Fruit fly (Drosophila melanogaster): ENCODE measurements around the gene pic.

Gene pic

dm6 chr3R:13018995-13019394, 33.0 kb upstream of the pic start:
- TF ChIP-seq Sin3A (optimal IDR thresholded peaks at IDR 0.05) (no peak), insv (optimal IDR thresholded peaks at IDR 0.05) (no peak), Myc (optimal IDR thresholded peaks at IDR 0.05) (no peak), psq (optimal IDR thresholded peaks at IDR 0.05) (no peak), h (optimal IDR thresholded peaks at IDR 0.05) (no peak), ttk (optimal IDR thresholded peaks at IDR 0.05) (no peak)

- no peak for TF ChIP-seq insv (optimal IDR thresholded peaks at IDR 0.05)
- TF ChIP-seq h (optimal IDR thresholded peaks at IDR 0.05): no peak
- no peak for TF ChIP-seq Sin3A (optimal IDR thresholded peaks at IDR 0.05)
- no peak for TF ChIP-seq psq (optimal IDR thresholded peaks at IDR 0.05)
- no peak for TF ChIP-seq Myc (optimal IDR thresholded peaks at IDR 0.05)
- TF ChIP-seq ttk (optimal IDR thresholded peaks at IDR 0.05): no peak
These were observed 21.5 kb upstream of the pic start, which contains the start of the genes CG46281 and CG46280 for dm6 chr3R:13030257-13031173. TSS of gene CG46281 (minus strand) at chr3R:13030307. TSS of gene CG46280 (minus strand) at chr3R:13030659.

- no peak for TF ChIP-seq h (optimal IDR thresholded peaks at IDR 0.05)
- TF ChIP-seq Myc (optimal IDR thresholded peaks at IDR 0.05): no peak
These were observed 19.7 kb upstream of the pic start, which contains the start of gene ry for dm6 chr3R:13032323-13032722. TSS of gene ry (plus strand) at chr3R:13032528.

dm6 chr3R:13032975-13033445, 19.0 kb upstream of the pic start:
- TF ChIP-seq h (optimal IDR thresholded peaks at IDR 0.05) (no peak), insv (optimal IDR thresholded peaks at IDR 0.05) (no peak), ttk (optimal IDR thresholded peaks at IDR 0.05) (no peak), Sin3A (optimal IDR thresholded peaks at IDR 0.05) (no peak), Myc (optimal IDR thresholded peaks at IDR 0.05) (no peak), psq (optimal IDR thresholded peaks at IDR 0.05) (no peak)

DNA sequence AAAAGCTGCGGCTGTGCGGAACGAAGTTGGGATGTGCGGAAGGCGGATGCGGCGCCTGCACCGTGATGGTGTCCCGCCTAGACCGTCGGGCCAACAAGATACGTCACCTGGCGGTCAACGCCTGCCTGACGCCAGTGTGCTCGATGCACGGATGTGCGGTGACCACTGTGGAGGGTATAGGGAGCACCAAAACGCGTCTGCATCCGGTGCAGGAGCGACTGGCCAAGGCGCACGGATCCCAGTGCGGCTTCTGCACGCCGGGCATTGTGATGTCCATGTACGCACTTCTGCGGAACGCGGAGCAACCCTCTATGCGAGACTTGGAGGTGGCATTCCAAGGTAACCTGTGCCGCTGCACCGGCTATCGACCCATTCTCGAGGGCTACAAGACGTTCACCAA, 18.4 kb upstream of the pic start:
- no peak for TF ChIP-seq psq (optimal IDR thresholded peaks at IDR 0.05)
- no peak for TF ChIP-seq insv (optimal IDR thresholded peaks at IDR 0.05)
- no peak for TF ChIP-seq ttk (optimal IDR thresholded peaks at IDR 0.05)
- TF ChIP-seq Myc (optimal IDR thresholded peaks at IDR 0.05): no peak
- no peak for TF ChIP-seq Sin3A (optimal IDR thresholded peaks at IDR 0.05)
- TF ChIP-seq h (optimal IDR thresholded peaks at IDR 0.05): no peak

- TF ChIP-seq Sin3A (optimal IDR thresholded peaks at IDR 0.05) (no peak), h (optimal IDR thresholded peaks at IDR 0.05) (no peak), psq (optimal IDR thresholded peaks at IDR 0.05) (no peak), insv (optimal IDR thresholded peaks at IDR 0.05) (no peak), Myc (optimal IDR thresholded peaks at IDR 0.05) (no peak), ttk (optimal IDR thresholded peaks at IDR 0.05) (no peak)
These were observed 16.0 kb upstream of the pic start for dm6 chr3R:13036064-13036463.

DNA sequence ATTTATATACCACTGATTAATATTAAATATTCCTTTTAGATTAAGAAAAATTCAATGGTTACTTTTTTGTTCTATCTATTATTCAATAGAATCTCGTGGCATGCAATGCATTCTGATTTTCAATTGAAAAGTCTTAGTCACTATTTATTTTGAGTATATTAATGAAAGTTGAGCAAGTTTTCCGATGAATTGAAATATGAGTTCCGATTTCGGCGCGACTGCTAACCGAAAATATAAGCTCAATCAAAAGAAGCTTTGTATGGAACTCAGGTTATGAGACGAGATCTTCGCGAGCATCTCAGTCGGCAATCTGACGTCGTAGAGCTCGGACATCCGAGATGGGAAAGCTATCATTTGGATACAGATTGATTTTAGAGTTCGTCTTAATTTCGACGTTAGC, 14.0 kb upstream of the pic start, which contains the start of gene CG11668:
Gene CG11668 (plus strand): TSS at position 301 of the 400 bp plus-strand sequence.
- no peak for TF ChIP-seq ttk (optimal IDR thresholded peaks at IDR 0.05)
- no peak for TF ChIP-seq insv (optimal IDR thresholded peaks at IDR 0.05)
- TF ChIP-seq Sin3A (optimal IDR thresholded peaks at IDR 0.05): no peak
- TF ChIP-seq h (optimal IDR thresholded peaks at IDR 0.05): no peak
- no peak for TF ChIP-seq Myc (optimal IDR thresholded peaks at IDR 0.05)
- TF ChIP-seq psq (optimal IDR thresholded peaks at IDR 0.05): no peak

DNA sequence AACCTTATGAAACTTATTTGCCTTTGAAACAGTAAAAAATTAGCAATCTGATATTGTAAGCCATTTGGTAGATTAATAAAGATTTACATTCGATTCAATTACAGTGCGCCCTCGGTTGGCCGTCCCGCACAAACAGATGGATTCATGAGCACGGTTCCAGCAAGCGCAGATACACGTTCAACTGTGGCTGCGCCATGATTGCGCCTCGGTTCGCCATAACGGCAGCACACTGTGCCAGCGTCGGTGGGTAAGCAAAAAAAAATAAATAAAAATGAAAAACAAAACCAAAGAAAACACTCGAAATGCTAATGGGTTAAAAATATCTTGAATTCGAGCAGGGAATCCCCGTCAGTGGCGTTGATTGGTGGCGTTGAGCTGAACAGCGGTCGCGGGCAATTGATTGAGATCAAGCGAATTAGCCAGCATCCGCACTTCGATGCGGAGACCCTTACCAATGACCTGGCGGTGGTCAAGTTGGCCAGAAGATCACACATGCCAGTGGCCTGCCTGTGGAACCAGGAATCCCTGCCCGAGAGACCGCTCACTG, 12.9 kb upstream of the pic start:
- TF ChIP-seq Sin3A (optimal IDR thresholded peaks at IDR 0.05) (no peak), ttk (optimal IDR thresholded peaks at IDR 0.05) (no peak), h (optimal IDR thresholded peaks at IDR 0.05) (no peak), insv (optimal IDR thresholded peaks at IDR 0.05) (no peak), psq (optimal IDR thresholded peaks at IDR 0.05) (no peak), Myc (optimal IDR thresholded peaks at IDR 0.05) (no peak)

DNA sequence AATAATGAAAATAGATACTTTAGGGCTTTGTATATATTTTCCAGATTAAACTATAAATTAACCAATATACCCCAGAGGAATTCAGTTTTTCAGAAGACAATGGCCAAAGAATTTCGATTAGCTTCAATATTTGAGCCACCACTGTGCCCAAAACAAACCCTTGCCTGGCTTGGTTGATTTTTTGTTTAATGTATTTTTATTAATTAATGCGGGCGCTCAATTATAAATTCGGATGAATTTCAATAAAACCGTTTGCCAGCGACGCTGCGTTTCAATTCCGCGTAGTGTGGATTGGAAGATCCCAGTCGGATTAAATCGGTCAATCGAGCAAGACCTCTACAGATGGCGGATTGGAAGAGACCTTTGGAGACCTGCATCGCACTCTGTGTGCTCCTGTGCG, 10.3 kb upstream of the pic start, which contains the start of gene CG11670:
Gene CG11670 (plus strand): TSS at position 301 of the 400 bp plus-strand sequence.
- TF ChIP-seq ttk (optimal IDR thresholded peaks at IDR 0.05): no peak
- TF ChIP-seq psq (optimal IDR thresholded peaks at IDR 0.05): no peak
- TF ChIP-seq insv (optimal IDR thresholded peaks at IDR 0.05): no peak
- no peak for TF ChIP-seq Sin3A (optimal IDR thresholded peaks at IDR 0.05)
- no peak for TF ChIP-seq Myc (optimal IDR thresholded peaks at IDR 0.05)
- TF ChIP-seq h (optimal IDR thresholded peaks at IDR 0.05): no peak

DNA sequence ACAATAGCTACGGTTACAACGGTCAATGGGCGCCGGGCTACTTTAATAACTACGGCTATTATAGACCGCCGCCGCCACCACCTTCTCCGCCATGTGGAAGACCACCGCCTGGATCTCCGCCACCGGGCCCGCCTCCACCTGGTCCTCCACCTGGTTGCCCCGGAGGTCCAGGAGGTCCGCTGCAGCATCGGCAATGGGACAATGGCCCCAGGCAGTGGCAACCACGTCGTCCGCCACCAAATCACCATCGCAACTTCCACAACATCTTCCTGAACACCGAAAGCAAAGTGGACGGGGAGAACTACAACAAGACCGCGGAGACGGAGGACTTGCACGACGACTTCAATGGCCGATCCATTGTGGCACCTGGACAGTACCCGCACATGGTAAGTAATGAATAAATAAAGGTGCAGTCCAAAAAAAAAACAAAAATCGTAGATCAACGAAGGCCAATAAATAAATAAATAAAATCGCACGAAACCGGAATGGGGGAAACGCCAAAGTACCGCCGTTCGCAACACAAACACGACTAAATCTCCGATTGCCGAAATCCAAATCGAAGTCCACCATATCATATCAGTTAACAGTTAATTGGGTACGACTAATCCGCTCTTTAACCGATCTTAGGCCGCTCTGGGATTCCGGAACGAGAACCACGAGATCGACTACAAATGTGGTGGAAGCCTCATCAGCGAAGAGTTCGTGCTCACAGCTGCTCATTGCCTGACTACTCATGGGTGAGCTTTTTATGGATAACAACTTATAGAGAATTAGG, 9.6 kb upstream of the pic start, which contains the start of gene snk:
Gene snk (minus strand): TSS at position 513 of the 775 bp plus-strand sequence.
- TF ChIP-seq h (optimal IDR thresholded peaks at IDR 0.05): no peak

DNA sequence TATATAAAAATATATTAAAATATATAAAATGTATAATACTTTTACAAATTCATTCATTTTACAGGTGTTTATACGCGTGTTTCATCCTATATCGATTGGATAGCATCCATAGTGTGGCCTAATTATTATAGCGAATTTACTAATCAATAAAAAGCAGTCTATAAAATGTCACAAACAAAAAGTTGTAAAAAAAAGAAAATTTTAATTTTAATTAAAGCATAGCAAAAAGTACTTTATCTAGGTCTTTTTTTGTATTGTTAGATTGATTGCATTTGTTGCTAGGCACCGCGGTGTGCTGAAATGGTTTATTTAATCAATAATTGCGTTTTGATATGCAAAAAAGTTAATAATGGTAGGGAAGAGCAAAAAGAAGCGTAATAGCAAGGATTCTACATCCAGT, 8.2 kb upstream of the pic start, which contains the start of gene CG45122:
Gene CG45122 (plus strand): TSS at position 301 of the 400 bp plus-strand sequence.
- no peak for TF ChIP-seq Myc (optimal IDR thresholded peaks at IDR 0.05)
- TF ChIP-seq ttk (optimal IDR thresholded peaks at IDR 0.05): no peak
- no peak for TF ChIP-seq insv (optimal IDR thresholded peaks at IDR 0.05)
- TF ChIP-seq psq (optimal IDR thresholded peaks at IDR 0.05): no peak
- TF ChIP-seq h (optimal IDR thresholded peaks at IDR 0.05): no peak
- no peak for TF ChIP-seq Sin3A (optimal IDR thresholded peaks at IDR 0.05)

DNA sequence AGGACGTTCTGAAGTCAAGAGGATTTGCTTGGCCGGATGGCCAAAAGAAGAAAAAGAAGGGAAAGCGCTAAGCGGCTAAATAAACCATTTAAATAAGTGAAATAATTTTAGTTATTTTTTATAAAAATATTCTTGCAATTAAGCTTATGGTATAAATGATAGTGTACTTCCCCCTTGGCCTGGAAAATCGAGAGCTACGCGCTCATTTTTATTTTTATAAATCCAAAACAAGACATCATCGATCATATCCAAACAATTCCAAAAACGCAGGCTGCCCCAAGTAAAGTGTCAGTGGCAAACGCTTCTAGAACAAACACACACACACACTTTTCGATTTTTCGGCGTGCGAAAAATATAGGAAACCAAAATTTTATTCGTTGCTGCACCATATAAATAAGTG, 7.6 kb upstream of the pic start, which contains the start of gene Hsc70-2:
Gene Hsc70-2 (plus strand): TSS at position 301 of the 400 bp plus-strand sequence.
- no peak for TF ChIP-seq Myc (optimal IDR thresholded peaks at IDR 0.05)
- TF ChIP-seq insv (optimal IDR thresholded peaks at IDR 0.05): no peak
- no peak for TF ChIP-seq psq (optimal IDR thresholded peaks at IDR 0.05)
- TF ChIP-seq Sin3A (optimal IDR thresholded peaks at IDR 0.05): no peak
- no peak for TF ChIP-seq h (optimal IDR thresholded peaks at IDR 0.05)
- TF ChIP-seq ttk (optimal IDR thresholded peaks at IDR 0.05): no peak

Measured in Kc167 (cell line).